Fruit fly (Drosophila melanogaster): ENCODE measurements around the gene dpr19.

dpr19 gene

dm6 chr2L:10366525-10366924 lies 9.4 kb upstream of the dpr19 start, which contains the start of gene CG5056 (continued):
- TF ChIP-seq trem (tag; optimal IDR thresholded peaks at IDR 0.05): peak; percentile 69
- TF ChIP-seq Pdp1 (GFP tag; optimal IDR thresholded peaks at IDR 0.05): peak in 1 of 2 experiments; percentile 88
- TF ChIP-seq sug (tag; optimal IDR thresholded peaks at IDR 0.05): peak; percentile 37
- TF ChIP-seq ERR (GFP tag; optimal IDR thresholded peaks at IDR 0.05): no peak
- no peak for TF ChIP-seq Nf-YB (GFP tag; optimal IDR thresholded peaks at IDR 0.05)
- peak; percentile 36; the same call in 1 of the 2 replicates for TF ChIP-seq CG9932 (GFP tag; IDR thresholded peaks at IDR 0.05)
- peak; percentile 26 for TF ChIP-seq Sry-δ (GFP tag; optimal IDR thresholded peaks at IDR 0.05)
- no peak for TF ChIP-seq B-H2 (GFP tag; optimal IDR thresholded peaks at IDR 0.05)
- TF ChIP-seq D (optimal IDR thresholded peaks at IDR 0.05): no peak
- TF ChIP-seq D (GFP tag; optimal IDR thresholded peaks at IDR 0.05): peak; percentile 22
- TF ChIP-seq CG8089 (GFP tag; optimal IDR thresholded peaks at IDR 0.05): no peak
- no peak for TF ChIP-seq GATAe (GFP tag; conservative IDR thresholded peaks at IDR 0.05)
- peak; percentile 11 for TF ChIP-seq CG7271 (tag; optimal IDR thresholded peaks at IDR 0.05)
- no peak for TF ChIP-seq HLHmδ (GFP tag; optimal IDR thresholded peaks at IDR 0.05)
- TF ChIP-seq amos (GFP tag; IDR thresholded peaks at IDR 0.05; ENCODE audit: partially characterized antibody): peak; percentile 10; the same call in 1 of the 2 replicates
- no peak for TF ChIP-seq CG9437 (GFP tag; optimal IDR thresholded peaks at IDR 0.05)
- no peak for TF ChIP-seq CG3407 (GFP tag; optimal IDR thresholded peaks at IDR 0.05)
- no peak for TF ChIP-seq Ets65A (GFP tag)
- peak; percentile 61 for TF ChIP-seq gfzf (GFP tag; optimal IDR thresholded peaks at IDR 0.05)
- no peak for TF ChIP-seq zfh1 (GFP tag; IDR thresholded peaks at IDR 0.05)
- TF ChIP-seq row (GFP tag; IDR thresholded peaks at IDR 0.05): peak; percentile 86
- TF ChIP-seq CG11093 (GFP tag; IDR thresholded peaks at IDR 0.05): no peak
- no peak for TF ChIP-seq CrebB (tag; optimal IDR thresholded peaks at IDR 0.05)
- TF ChIP-seq CG7839 (tag; optimal IDR thresholded peaks at IDR 0.05): no peak
- TF ChIP-seq BEAF-32 (GFP tag; optimal IDR thresholded peaks at IDR 0.05): peak; percentile 44
- TF ChIP-seq knrl (GFP tag; IDR thresholded peaks at IDR 0.05; ENCODE audit: partially characterized antibody): peak; percentile 39; the same call in 1 of the 3 replicates
- peak; percentile 30 for TF ChIP-seq CG13424 (tag; optimal IDR thresholded peaks at IDR 0.05)
- no peak for TF ChIP-seq Side (GFP tag; optimal IDR thresholded peaks at IDR 0.05)
- TF ChIP-seq gsb (GFP tag; IDR thresholded peaks at IDR 0.05): no peak
- peak; percentile 87 for TF ChIP-seq CG11723 (GFP tag; optimal IDR thresholded peaks at IDR 0.05)
- TF ChIP-seq CG10267 (tag; optimal IDR thresholded peaks at IDR 0.05): peak; percentile 57
- no peak for TF ChIP-seq Sin3A (optimal IDR thresholded peaks at IDR 0.05)
- TF ChIP-seq CG17361 (GFP tag; IDR thresholded peaks at IDR 0.05): peak; percentile 54; the same call in 2 of the 3 replicates
- peak; percentile 85 for TF ChIP-seq MBD-R2 (GFP tag; IDR thresholded peaks at IDR 0.05)
- TF ChIP-seq CG9727 (GFP tag; optimal IDR thresholded peaks at IDR 0.05): no peak
- no peak for TF ChIP-seq CG6683 (GFP tag; optimal IDR thresholded peaks at IDR 0.05)
- TF ChIP-seq CG14667 (GFP tag; IDR thresholded peaks at IDR 0.05): peak; percentile 30; the same call in 1 of the 2 replicates
- TF ChIP-seq slou (GFP tag; optimal IDR thresholded peaks at IDR 0.05): peak; percentile 27
- TF ChIP-seq CG4617 (GFP tag; optimal IDR thresholded peaks at IDR 0.05; ENCODE audit: borderline replicate concordance): peak; percentile 94
- TF ChIP-seq CG9797 (GFP tag; optimal IDR thresholded peaks at IDR 0.05): peak; percentile 63
- TF ChIP-seq dpn (GFP tag; optimal IDR thresholded peaks at IDR 0.05): peak in 1 of 2 experiments; percentile 31
- peak; percentile 7 for TF ChIP-seq CG3995 (GFP tag; optimal IDR thresholded peaks at IDR 0.05)
- TF ChIP-seq CG17186 (GFP tag; optimal IDR thresholded peaks at IDR 0.05): peak; percentile 48
- peak; percentile 48 for TF ChIP-seq CG10147 (GFP tag; optimal IDR thresholded peaks at IDR 0.05)
- peak in 1 of 2 experiments; percentile 66 for TF ChIP-seq crp (GFP tag; optimal IDR thresholded peaks at IDR 0.05)
- peak; percentile 69 for TF ChIP-seq bigmax (GFP tag; optimal IDR thresholded peaks at IDR 0.05)
- TF ChIP-seq tio (GFP tag; optimal IDR thresholded peaks at IDR 0.05): no peak
- TF ChIP-seq CG1024 (GFP tag; IDR thresholded peaks at IDR 0.05): peak; percentile 93
- TF ChIP-seq CG1792 (GFP tag; optimal IDR thresholded peaks at IDR 0.05): no peak
- TF ChIP-seq CG17912 (GFP tag; optimal IDR thresholded peaks at IDR 0.05): peak; percentile 19
- TF ChIP-seq Lhr (GFP tag; optimal IDR thresholded peaks at IDR 0.05): peak; percentile 54
